Fruit fly (Drosophila melanogaster) whole organism, embryonic: ENCODE measurements around the gene CG15625.

Experiments used
- Atf3 ChIP-seq: fragments of 200-800 bp; sonication (Bioruptor generic); optimal IDR thresholded peaks from 3 replicates; lab custom pipeline; 2016; ENCODE audit warnings: missing biosample characterization, missing genetic modification characterization
- CG10462 ChIP-seq: fragments of 200-800 bp; sonication (Bioruptor generic); optimal IDR thresholded peaks from 2 replicates; lab custom pipeline; 2016; ENCODE audit warnings: missing biosample characterization, missing genetic modification characterization
- CG10979 ChIP-seq: fragments of 200-800 bp; sonication (Bioruptor generic); optimal IDR thresholded peaks from 2 replicates; lab custom pipeline; 2018; ENCODE audit warnings: missing biosample characterization, mild to moderate bottlenecking, missing genetic modification characterization, moderate library complexity
- CG11723 ChIP-seq: fragments of 200-800 bp; sonication (Bioruptor generic); optimal IDR thresholded peaks from 2 replicates; lab custom pipeline; 2017; ENCODE audit warnings: missing biosample characterization, mild to moderate bottlenecking, missing genetic modification characterization
- CG13296 ChIP-seq: fragments of 200-800 bp; sonication (Bioruptor generic); optimal IDR thresholded peaks from 3 replicates; lab custom pipeline; 2018; ENCODE audit warnings: missing biosample characterization, mild to moderate bottlenecking, missing genetic modification characterization
- CG15514 ChIP-seq: fragments of 200-800 bp; sonication (Bioruptor generic); optimal IDR thresholded peaks from 3 replicates; lab custom pipeline; 2017; ENCODE audit warnings: missing biosample characterization, missing genetic modification characterization, mild to moderate bottlenecking, moderate library complexity, missing genetic modification reagents
- CG31365 ChIP-seq: fragments of 200-800 bp; sonication (Bioruptor generic); optimal IDR thresholded peaks from 2 replicates; lab custom pipeline; 2018; ENCODE audit warnings: missing biosample characterization, mild to moderate bottlenecking, missing genetic modification characterization
- CG34224 ChIP-seq: fragments of 200-800 bp; sonication (Bioruptor generic); IDR thresholded peaks from 3 replicates; pipeline ENCODE4 v1.3.6; 2022; ENCODE audit warnings: missing biosample characterization, missing genetic modification characterization; ENCODE audit not compliant: partially characterized antibody
- CG34422 ChIP-seq: fragments of 200-800 bp; sonication (Bioruptor generic); IDR thresholded peaks from 3 replicates; pipeline ENCODE4 v1.3.6; 2022; ENCODE audit warnings: missing biosample characterization, missing genetic modification characterization
- CG3847 ChIP-seq: fragments of 200-800 bp; sonication (Bioruptor generic); IDR thresholded peaks from 2 replicates; pipeline ENCODE4 v1.3.6; 2022; ENCODE audit warnings: missing biosample characterization, missing genetic modification characterization
- CG6272 ChIP-seq: fragments of 200-800 bp; sonication (Bioruptor generic); IDR thresholded peaks from 2 replicates; pipeline ENCODE4 v1.3.6; 2022; ENCODE audit warnings: missing biosample characterization, missing genetic modification characterization
- CG6791 ChIP-seq: fragments of 200-800 bp; sonication (Bioruptor generic); IDR thresholded peaks from 3 replicates; pipeline ENCODE4 v1.3.6; 2022; ENCODE audit warnings: missing biosample characterization, missing genetic modification characterization; ENCODE audit not compliant: partially characterized antibody
- CG7271 ChIP-seq: fragments of 200-800 bp; sonication (Bioruptor generic); optimal IDR thresholded peaks from 2 replicates; lab custom pipeline; 2018; ENCODE audit warnings: missing biosample characterization, mild to moderate bottlenecking, missing genetic modification characterization, moderate library complexity
- CG7745 ChIP-seq: fragments of 200-800 bp; sonication (Bioruptor generic); optimal IDR thresholded peaks from 2 replicates; lab custom pipeline; 2018; ENCODE audit warnings: missing biosample characterization, mild to moderate bottlenecking, missing genetic modification characterization, moderate library complexity
- CG8388 ChIP-seq: fragments of 200-800 bp; sonication (Bioruptor generic); optimal IDR thresholded peaks from 2 replicates; lab custom pipeline; 2019; ENCODE audit warnings: missing biosample characterization, mild to moderate bottlenecking, missing genetic modification characterization, moderate library complexity
- CG8765 ChIP-seq: fragments of 200-800 bp; sonication (Bioruptor generic); IDR thresholded peaks from 2 replicates; pipeline ENCODE4 v1.3.6; 2022; ENCODE audit warnings: missing biosample characterization, missing genetic modification characterization
- CG9437 ChIP-seq: fragments of 200-800 bp; sonication (Bioruptor generic); optimal IDR thresholded peaks from 2 replicates; lab custom pipeline; 2018; ENCODE audit warnings: missing biosample characterization, mild to moderate bottlenecking, missing genetic modification characterization
- CG9727 ChIP-seq: fragments of 200-800 bp; sonication (Bioruptor generic); optimal IDR thresholded peaks from 3 replicates; lab custom pipeline; 2017; ENCODE audit warnings: missing biosample characterization, mild to moderate bottlenecking, missing genetic modification characterization
- CG9932 ChIP-seq: fragments of 200-800 bp; sonication (Bioruptor generic); IDR thresholded peaks from 2 replicates; pipeline ENCODE4 v1.3.6; 2022; ENCODE audit warnings: missing biosample characterization, missing genetic modification characterization
- Camta ChIP-seq: fragments of 200-800 bp; sonication (Bioruptor generic); optimal IDR thresholded peaks from 2 replicates; lab custom pipeline; 2016; ENCODE audit warnings: missing biosample characterization, missing genetic modification characterization
- CrebB ChIP-seq: fragments of 200-800 bp; sonication (Bioruptor generic); optimal IDR thresholded peaks from 3 replicates; lab custom pipeline; 2018; ENCODE audit warnings: missing biosample characterization, mild to moderate bottlenecking, missing genetic modification characterization
- MTF-1 ChIP-seq: fragments of 200-800 bp; sonication (Bioruptor generic); optimal IDR thresholded peaks from 2 replicates; lab custom pipeline; 2018; ENCODE audit warnings: missing biosample characterization, mild to moderate bottlenecking, missing genetic modification characterization, borderline replicate concordance
- Nf-YA ChIP-seq: fragments of 200-800 bp; sonication (Bioruptor generic); IDR thresholded peaks from 2 replicates; pipeline ENCODE4 v1.3.6; 2022; ENCODE audit warnings: missing biosample characterization, missing genetic modification characterization
- Nf-YC ChIP-seq: fragments of 200-800 bp; optimal IDR thresholded peaks from 3 replicates; lab custom pipeline; 2019; ENCODE audit warnings: missing biosample characterization, mild to moderate bottlenecking, missing genetic modification characterization, moderate library complexity
- Opbp ChIP-seq: fragments of 200-800 bp; sonication (Bioruptor generic); IDR thresholded peaks from 3 replicates; pipeline ENCODE4 v1.3.6; 2022; ENCODE audit warnings: missing biosample characterization, missing genetic modification characterization; ENCODE audit not compliant: partially characterized antibody
- Rfx ChIP-seq: fragments of 200-800 bp; sonication (Bioruptor generic); IDR thresholded peaks from 2 replicates; pipeline ENCODE4 v1.3.6; 2022; ENCODE audit warnings: missing biosample characterization, missing genetic modification characterization
- Scr ChIP-seq: fragments of 200-800 bp; sonication (Bioruptor generic); IDR thresholded peaks from 2 replicates; pipeline ENCODE4 v1.3.6; 2022; ENCODE audit warnings: missing biosample characterization, missing genetic modification characterization; ENCODE audit not compliant: partially characterized antibody
- Sry-δ ChIP-seq: fragments of 200-800 bp; sonication (Bioruptor generic); optimal IDR thresholded peaks from 2 replicates; lab custom pipeline; 2016; ENCODE audit warnings: missing biosample characterization, missing genetic modification characterization
- Stat92E ChIP-seq, 3 experiments: fragments of >200 bp in 2 of 3; fragments of 200-800 bp in 1 of 3; sonication (Bioruptor generic) in 1 of 3; optimal IDR thresholded peaks; 2 replicates each; lab custom pipeline; 2017 to 2019; ENCODE audit warnings: missing biosample characterization in 3 of 3, missing genetic modification characterization in 3 of 3, mild to moderate bottlenecking in 1 of 3, moderate library complexity in 1 of 3
- Xrp1 ChIP-seq: fragments of 200-800 bp; sonication (Bioruptor generic); IDR thresholded peaks from 2 replicates; pipeline ENCODE4 v1.3.6; 2022; ENCODE audit warnings: missing biosample characterization, missing genetic modification characterization
- abd-A ChIP-seq: fragments of 200-800 bp; sonication (Bioruptor generic); optimal IDR thresholded peaks from 3 replicates; lab custom pipeline; 2019; ENCODE audit warnings: missing biosample characterization, mild to moderate bottlenecking, missing genetic modification characterization, moderate library complexity
- ap ChIP-seq: fragments of 200-800 bp; sonication (Bioruptor generic); IDR thresholded peaks from 2 replicates; pipeline ENCODE4 v1.3.6; 2022; ENCODE audit warnings: missing biosample characterization, missing genetic modification characterization
- bsh ChIP-seq, 2 experiments: fragments of 200-800 bp; sonication (Bioruptor generic); optimal IDR thresholded peaks; 2 replicates each; lab custom pipeline; 2017 to 2018; ENCODE audit warnings: mild to moderate bottlenecking in 2 of 2, missing biosample characterization in 2 of 2, missing genetic modification characterization in 2 of 2, moderate library complexity in 1 of 2
- da ChIP-seq: fragments of 200-800 bp; sonication (Bioruptor generic); optimal IDR thresholded peaks from 2 replicates; lab custom pipeline; 2016; ENCODE audit warnings: missing biosample characterization, missing genetic modification characterization
- dmrt99B ChIP-seq: fragments of 200-800 bp; sonication (Bioruptor generic); optimal IDR thresholded peaks from 2 replicates; lab custom pipeline; 2018; ENCODE audit warnings: missing biosample characterization, mild to moderate bottlenecking, missing genetic modification characterization, moderate library complexity
- fd96Cb ChIP-seq: fragments of 200-800 bp; sonication (Bioruptor generic); optimal IDR thresholded peaks from 2 replicates; lab custom pipeline; 2018; ENCODE audit warnings: missing biosample characterization, mild to moderate bottlenecking, missing genetic modification characterization, moderate library complexity
- hbn ChIP-seq: fragments of 200-800 bp; sonication (Bioruptor generic); IDR thresholded peaks from 2 replicates; pipeline ENCODE4 v1.3.6; 2022; ENCODE audit warnings: missing biosample characterization, missing genetic modification characterization; ENCODE audit not compliant: partially characterized antibody
- mirr ChIP-seq: fragments of 200-800 bp; sonication (Bioruptor generic); optimal IDR thresholded peaks from 3 replicates; lab custom pipeline; 2018; ENCODE audit warnings: missing biosample characterization, mild to moderate bottlenecking, missing genetic modification characterization
- nmo ChIP-seq: fragments of 200-800 bp; sonication (Bioruptor generic); optimal IDR thresholded peaks from 2 replicates; lab custom pipeline; 2018; ENCODE audit warnings: missing biosample characterization, mild to moderate bottlenecking, missing genetic modification characterization, moderate library complexity
- rib ChIP-seq: fragments of 200-800 bp; sonication (Bioruptor generic); IDR thresholded peaks from 2 replicates; pipeline ENCODE4 v1.3.6; 2022; ENCODE audit warnings: missing biosample characterization, missing genetic modification characterization
- row ChIP-seq: fragments of 200-800 bp; sonication (Bioruptor generic); IDR thresholded peaks from 3 replicates; pipeline ENCODE4 v1.3.6; 2022; ENCODE audit warnings: missing biosample characterization, missing genetic modification characterization
- sens-2 ChIP-seq: fragments of 200-800 bp; sonication (Bioruptor generic); IDR thresholded peaks from 2 replicates; pipeline ENCODE4 v1.3.6; 2022; ENCODE audit warnings: missing biosample characterization, missing genetic modification characterization
- so ChIP-seq: fragments of 200-800 bp; sonication (Bioruptor generic); IDR thresholded peaks from 3 replicates; pipeline ENCODE4 v1.3.6; 2022; ENCODE audit warnings: missing biosample characterization, missing genetic modification characterization
- stwl ChIP-seq: fragments of 200-800 bp; sonication (Bioruptor generic); optimal IDR thresholded peaks from 3 replicates; lab custom pipeline; 2018; ENCODE audit warnings: missing biosample characterization, mild to moderate bottlenecking, missing genetic modification characterization, moderate library complexity
- tna ChIP-seq: fragments of 200-800 bp; sonication (Bioruptor generic); IDR thresholded peaks from 2 replicates; pipeline ENCODE4 v1.3.6; 2022; ENCODE audit warnings: missing biosample characterization, missing genetic modification characterization; ENCODE audit not compliant: partially characterized antibody
- unc-4 ChIP-seq: fragments of 200-800 bp; sonication (Bioruptor generic); IDR thresholded peaks from 2 replicates; pipeline ENCODE4 v1.3.6; 2022; ENCODE audit warnings: missing biosample characterization, missing genetic modification characterization; ENCODE audit not compliant: partially characterized antibody
- vvl ChIP-seq: fragments of 200-800 bp; sonication (Bioruptor generic); IDR thresholded peaks from 2 replicates; pipeline ENCODE4 v1.3.6; 2022; ENCODE audit warnings: missing biosample characterization, missing genetic modification characterization

The CG15625 gene

DNA sequence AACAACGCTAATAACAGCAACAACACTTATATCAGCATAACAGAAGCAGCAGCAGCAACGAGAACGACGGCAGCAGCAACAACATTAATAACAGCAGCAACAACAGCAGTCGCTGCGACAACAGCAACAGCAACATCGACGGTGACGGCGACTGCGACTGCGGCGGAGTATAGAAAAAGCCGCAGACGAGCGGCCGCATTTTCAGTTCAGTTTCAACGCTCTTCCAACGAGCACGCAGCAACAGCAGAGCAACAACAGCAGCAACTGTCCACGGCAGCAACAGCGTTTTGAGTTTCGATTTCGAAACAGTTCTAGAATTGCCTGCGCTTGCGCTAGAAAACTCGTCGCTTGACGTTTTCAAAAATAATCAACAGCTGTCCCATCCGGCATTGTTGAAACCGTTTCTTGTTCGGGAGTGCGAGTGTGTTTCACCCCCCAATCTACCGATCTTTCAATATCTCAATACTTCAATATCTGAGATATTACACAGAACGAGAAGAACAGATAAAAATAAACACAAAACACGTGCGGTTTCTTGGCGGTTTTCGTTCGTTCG, 2.2 kb downstream of the CG15625 start, which contains the start of gene CG3036 (continued):
- TF ChIP-seq CG31365: peak; percentile 6
- TF ChIP-seq MTF-1 (GFP tag; lab: Kevin White, UChicago): peak; percentile 57
- TF ChIP-seq ap (GFP tag; lab: Robert Waterston, UW): no peak
- peak; percentile 14 for TF ChIP-seq CG7745 (tag; lab: Kevin White, UChicago)
- peak; percentile 54; the same call in 1 of the 3 replicates for TF ChIP-seq so (GFP tag; lab: Robert Waterston, UW)
- TF ChIP-seq Atf3 (GFP tag; lab: Kevin White, UChicago): no peak
- peak; percentile 14 for TF ChIP-seq da (GFP tag; lab: Kevin White, UChicago)
- no peak for TF ChIP-seq Camta
- peak; percentile 77 for TF ChIP-seq Opbp (GFP tag; lab: Robert Waterston, UW)
- peak; percentile 72 for TF ChIP-seq vvl (GFP tag; lab: Robert Waterston, UW)
- TF ChIP-seq Rfx (GFP tag; lab: Robert Waterston, UW): peak; percentile 58; the same call in 1 of the 2 replicates
- 0 out of 2 replicates have a peak, but pooled peaks have one; percentile 23 for TF ChIP-seq Nf-YA (GFP tag; lab: Robert Waterston, UW)
- peak; percentile 56; the same call in 1 of the 3 replicates for TF ChIP-seq CG34422 (GFP tag; lab: Robert Waterston, UW)
- peak; percentile 56 for TF ChIP-seq abd-A (tag; lab: Kevin White, UChicago)
- peak; percentile 42 for TF ChIP-seq CG10979 (tag; lab: Kevin White, UChicago)
- no peak for TF ChIP-seq CG6272 (GFP tag; lab: Robert Waterston, UW)
- TF ChIP-seq Sry-δ (GFP tag; lab: Kevin White, UChicago): no peak
- TF ChIP-seq tna (GFP tag; lab: Robert Waterston, UW): peak; percentile 69
- peak; percentile 42; the same call in 1 of the 2 replicates for TF ChIP-seq hbn (GFP tag; lab: Robert Waterston, UW)
- no peak for TF ChIP-seq CG10462 (GFP tag; lab: Kevin White, UChicago)
- TF ChIP-seq unc-4 (GFP tag; lab: Robert Waterston, UW): peak; percentile 55
- peak; percentile 57; the same call in 2 of the 3 replicates for TF ChIP-seq CG34224
- 0 out of 2 replicates have a peak, but pooled peaks have one; percentile 19 for TF ChIP-seq rib (GFP tag; lab: Robert Waterston, UW)
- TF ChIP-seq bsh (GFP tag; optimal IDR thresholded peaks at IDR 0.05; lab: Kevin White, UChicago): peak; percentile 23 to 37
- TF ChIP-seq CG9437 (GFP tag; lab: Kevin White, UChicago): no peak
- TF ChIP-seq Stat92E (GFP tag; optimal IDR thresholded peaks at IDR 0.05; lab: Kevin White, UChicago): peak in 1 of 3 experiments; percentile 81
- peak; percentile 49 for TF ChIP-seq CG7271 (tag; lab: Kevin White, UChicago)
- no peak for TF ChIP-seq CG3847 (GFP tag; lab: Robert Waterston, UW)
- TF ChIP-seq CrebB: peak; percentile 51
- TF ChIP-seq CG13296 (GFP tag; lab: Kevin White, UChicago): peak; percentile 47
- peak; percentile 31; the same call in 1 of the 2 replicates for TF ChIP-seq sens-2
- peak; percentile 48 for TF ChIP-seq CG9727
- TF ChIP-seq Nf-YC (tag; lab: Kevin White, UChicago): peak; percentile 28
- no peak; the same call in 1 of the 2 replicates for TF ChIP-seq Scr (GFP tag; lab: Robert Waterston, UW)
- no peak for TF ChIP-seq CG11723 (GFP tag; lab: Kevin White, UChicago)
- peak; percentile 29 for TF ChIP-seq nmo (GFP tag; lab: Kevin White, UChicago)
- TF ChIP-seq dmrt99B (tag; lab: Kevin White, UChicago): peak; percentile 25
- TF ChIP-seq CG8765: peak; percentile 49; the same call in 1 of the 2 replicates
- TF ChIP-seq Xrp1: peak; percentile 44; the same call in 1 of the 2 replicates
- TF ChIP-seq stwl (tag; lab: Kevin White, UChicago): peak; percentile 36
- no peak for TF ChIP-seq fd96Cb (tag; lab: Kevin White, UChicago)
- TF ChIP-seq CG9932 (GFP tag; lab: Robert Waterston, UW): no peak
- peak; percentile 48; the same call in 2 of the 3 replicates for TF ChIP-seq CG6791 (GFP tag; lab: Robert Waterston, UW)
- peak; percentile 6; the same call in 1 of the 3 replicates for TF ChIP-seq row
- TF ChIP-seq CG15514 (GFP tag; lab: Kevin White, UChicago): peak; percentile 34
- TF ChIP-seq CG8388 (GFP tag; lab: Kevin White, UChicago): peak; percentile 3
- peak; percentile 34 for TF ChIP-seq mirr
